Worm (Caenorhabditis elegans) whole organism, young adult: ENCODE measurements around the gene pha-1.

Experiments used
- F57C9.4 ChIP-seq: sonication (generic microtip); optimal IDR thresholded peaks from 2 replicates; lab custom pipeline; 2017; ENCODE audit warnings: mild to moderate bottlenecking, missing genetic modification characterization, missing compliant biosample characterization
- Y67H2A.10 ChIP-seq: fragments of 200-800 bp; sonication (Bioruptor generic); conservative IDR thresholded peaks from 2 replicates; pipeline ENCODE4 v1.3.6; 2022; ENCODE audit warnings: missing genetic modification reagents, missing genetic modification characterization, missing compliant biosample characterization
- attf-3 ChIP-seq: fragments of 200-800 bp; sonication (Bioruptor generic); conservative IDR thresholded peaks from 2 replicates; pipeline ENCODE4 v1.3.6; 2022; ENCODE audit warnings: missing genetic modification reagents, missing genetic modification characterization, missing compliant biosample characterization
- ceh-27 ChIP-seq: fragments of 200-800 bp; sonication (Bioruptor generic); optimal IDR thresholded peaks from 2 replicates; lab custom pipeline; 2018; ENCODE audit warnings: mild to moderate bottlenecking, missing genetic modification characterization, moderate library complexity, missing compliant biosample characterization
- snpc-1.3 ChIP-seq: sonication (generic microtip); optimal IDR thresholded peaks from 2 replicates; lab custom pipeline; 2017; ENCODE audit warnings: missing genetic modification characterization, mild to moderate bottlenecking, missing compliant biosample characterization, antibody characterized with exemption, moderate library complexity, missing genotype, missing genetic modification reagents; ENCODE audit not compliant: insufficient read depth
- snpc-4 ChIP-seq, 5 experiments: fragments of 150-350 bp in 1 of 5; sonication (generic microtip) in 4 of 5; optimal IDR thresholded peaks; 2 replicates each; lab custom pipeline; 2014 to 2018; ENCODE audit warnings: missing genetic modification characterization in 5 of 5, missing biosample characterization in 3 of 5, antibody characterized with exemption in 2 of 5, mild to moderate bottlenecking in 2 of 5, missing compliant biosample characterization in 2 of 5, missing genotype in 2 of 5, moderate library complexity in 2 of 5, missing genetic modification reagents in 1 of 5
- somi-1 ChIP-seq: fragments of 200-800 bp; sonication (Bioruptor generic); optimal IDR thresholded peaks from 2 replicates; lab custom pipeline; 2018; ENCODE audit warnings: mild to moderate bottlenecking, missing genetic modification characterization, missing compliant biosample characterization
- tbp1 ChIP-seq: fragments of 200-800 bp; sonication (Bioruptor generic); optimal IDR thresholded peaks from 2 replicates; lab custom pipeline; 2018; ENCODE audit warnings: mild to moderate bottlenecking, missing genetic modification characterization, missing compliant biosample characterization
- tlf-1 ChIP-seq: fragments of 200-800 bp; sonication (Bioruptor generic); optimal IDR thresholded peaks from 2 replicates; lab custom pipeline; 2018; ENCODE audit warnings: mild to moderate bottlenecking, missing genetic modification characterization, missing compliant biosample characterization
- unc-62 ChIP-seq: fragments of 150-350 bp; optimal IDR thresholded peaks from 2 replicates; lab custom pipeline; 2014; ENCODE audit warnings: missing biosample characterization, missing genetic modification reagents, missing genetic modification characterization

ce11 chrIII:11088187-11088586 lies 43.4 kb upstream of the pha-1 start, which contains the start of gene W09D6.5:
- TF ChIP-seq snpc-1.3 (tag; lab: Kevin White, UChicago) (no peak), somi-1 (no peak), ceh-27 (GFP tag; lab: Kevin White, UChicago) (no peak), unc-62 (GFP tag; lab: Kevin White, UChicago) (no peak), F57C9.4 (tag; lab: Kevin White, UChicago) (no peak), attf-3 (GFP tag; lab: Robert Waterston, UW) (no peak), tlf-1 (GFP tag; lab: Kevin White, UChicago) (no peak), tbp1 (GFP tag; lab: Kevin White, UChicago) (no peak), snpc-4 (GFP tag; optimal IDR thresholded peaks at IDR 0.05; lab: Kevin White, UChicago) (no peak), snpc-4 (tag; optimal IDR thresholded peaks at IDR 0.05; lab: Kevin White, UChicago) (no peak), Y67H2A.10 (no peak)
